Fruit fly (Drosophila melanogaster): Measurements from ENCODE around the gene Sr-CIV.

Sr-CIV gene

DNA sequence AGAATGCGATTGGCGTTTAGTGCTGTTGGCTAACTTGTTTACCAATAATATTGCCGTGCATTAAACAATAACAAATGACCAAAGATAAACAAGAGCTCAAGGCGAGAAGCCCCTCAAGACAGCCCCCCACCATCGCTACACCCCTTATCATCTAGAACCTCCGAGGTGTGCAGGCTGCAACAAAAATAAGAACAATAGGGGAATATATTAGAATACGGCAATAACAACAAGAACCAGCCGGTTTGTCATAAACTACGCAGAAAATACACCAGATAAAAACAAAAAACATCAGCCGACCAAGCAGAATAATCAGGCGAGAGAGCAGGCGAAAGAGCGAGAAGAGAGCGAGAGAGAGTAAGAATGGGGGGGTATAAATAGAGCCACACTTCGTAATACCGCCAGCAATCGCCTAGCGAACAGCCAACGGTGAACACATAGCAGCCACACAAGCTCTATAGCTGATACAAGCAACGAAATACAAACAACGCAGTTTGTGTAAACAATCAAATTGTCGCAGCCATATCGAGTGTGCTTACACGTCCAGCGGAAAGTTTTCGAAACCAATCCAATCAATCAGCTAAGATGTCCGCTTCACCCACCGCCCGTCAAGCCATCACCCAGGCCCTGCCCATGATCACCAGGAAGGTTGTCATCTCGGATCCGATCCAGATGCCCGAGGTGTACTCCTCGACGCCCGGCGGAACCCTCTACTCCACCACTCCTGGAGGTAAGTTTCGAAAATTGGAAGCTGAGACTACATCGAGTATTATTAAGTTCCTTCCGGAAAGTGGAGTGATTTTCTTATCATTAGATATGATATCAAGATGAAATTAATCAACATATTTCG lies 45.6 kb downstream of the Sr-CIV start, which contains the start of gene Thor:
Gene Thor, plus strand, starts transcription at position 401 of the 847 bp plus-strand sequence.
- TF ChIP-seq psq (optimal IDR thresholded peaks at IDR 0.05) (no peak), Sin3A (optimal IDR thresholded peaks at IDR 0.05) (no peak), ttk (optimal IDR thresholded peaks at IDR 0.05) (no peak)

dm6 chr2L:3477057-3477755 lies 46.6 kb downstream of the Sr-CIV start:
- TF ChIP-seq Sin3A (optimal IDR thresholded peaks at IDR 0.05) (no peak), psq (optimal IDR thresholded peaks at IDR 0.05) (no peak), h (optimal IDR thresholded peaks at IDR 0.05) (no peak), insv (optimal IDR thresholded peaks at IDR 0.05) (no peak), ttk (optimal IDR thresholded peaks at IDR 0.05) (no peak), Myc (optimal IDR thresholded peaks at IDR 0.05) (no peak)

DNA sequence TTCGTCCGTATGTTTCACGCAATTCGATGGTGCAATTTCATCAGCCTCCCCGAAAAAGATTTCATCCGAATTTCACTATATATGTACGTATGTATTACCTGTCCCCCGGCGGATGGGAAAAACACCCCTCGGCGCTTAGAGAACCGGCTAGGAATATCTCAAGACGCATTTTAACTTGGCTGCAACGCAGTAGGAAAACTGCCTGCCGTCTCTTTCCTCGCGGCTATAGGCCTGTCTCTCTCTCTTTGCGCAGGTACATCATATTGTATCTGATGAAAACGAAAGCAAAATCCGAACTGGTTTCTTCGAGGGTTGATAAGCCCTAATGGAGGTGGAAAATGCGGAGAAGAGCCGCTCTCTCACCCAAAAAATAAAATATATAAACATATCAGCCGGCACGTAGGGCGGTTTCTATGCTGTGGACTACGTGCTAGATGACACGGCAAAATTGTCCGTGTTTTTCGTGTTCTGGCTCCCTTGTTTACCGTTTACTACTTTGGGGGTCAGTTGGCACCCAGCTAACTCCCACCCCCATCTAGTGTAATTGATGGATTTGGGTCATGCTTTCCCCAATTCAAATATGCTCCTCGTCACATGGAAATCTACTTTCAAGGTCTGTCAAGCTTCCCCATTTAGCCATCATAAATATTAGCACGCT lies 47.3 kb downstream of the Sr-CIV start:
- no peak for TF ChIP-seq ttk (optimal IDR thresholded peaks at IDR 0.05)
- no peak for TF ChIP-seq psq (optimal IDR thresholded peaks at IDR 0.05)
- no peak for TF ChIP-seq insv (optimal IDR thresholded peaks at IDR 0.05)
- no peak for TF ChIP-seq Sin3A (optimal IDR thresholded peaks at IDR 0.05)
- TF ChIP-seq h (optimal IDR thresholded peaks at IDR 0.05), result no peak
- TF ChIP-seq Myc (optimal IDR thresholded peaks at IDR 0.05), result no peak

DNA sequence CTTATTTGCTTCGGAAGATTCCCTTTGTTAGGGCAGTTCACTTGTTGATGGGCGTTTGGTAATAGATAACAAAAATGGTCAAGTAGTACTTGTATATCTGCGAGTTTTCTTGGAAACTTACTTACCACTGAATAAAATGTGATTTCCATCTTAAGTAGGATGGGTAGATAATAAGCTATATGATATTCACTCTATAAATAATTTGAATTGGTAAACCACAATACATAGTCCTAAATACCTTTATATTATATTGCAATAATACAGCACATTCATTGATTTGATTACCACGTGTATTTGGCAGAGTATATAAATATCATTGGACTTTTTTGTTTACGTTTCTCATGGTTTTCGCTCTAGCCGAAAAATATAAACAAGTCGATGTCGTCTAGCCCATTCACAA lies 47.9 kb downstream of the Sr-CIV start:
- TF ChIP-seq psq (optimal IDR thresholded peaks at IDR 0.05) (no peak), insv (optimal IDR thresholded peaks at IDR 0.05) (no peak), Myc (optimal IDR thresholded peaks at IDR 0.05) (no peak), h (optimal IDR thresholded peaks at IDR 0.05) (no peak), Sin3A (optimal IDR thresholded peaks at IDR 0.05) (no peak), ttk (optimal IDR thresholded peaks at IDR 0.05) (no peak)

- TF ChIP-seq Myc (optimal IDR thresholded peaks at IDR 0.05) (no peak), Sin3A (optimal IDR thresholded peaks at IDR 0.05) (no peak), h (optimal IDR thresholded peaks at IDR 0.05) (no peak), insv (optimal IDR thresholded peaks at IDR 0.05) (no peak), ttk (optimal IDR thresholded peaks at IDR 0.05) (no peak), psq (optimal IDR thresholded peaks at IDR 0.05) (no peak)
These were observed 48.7 kb downstream of the Sr-CIV start for dm6 chr2L:3475168-3475567.
